Worm (Caenorhabditis elegans) whole organism, mixed stage, embryonic: ENCODE measurements around the gene ZC395.11.

ENCODE experiments used
- lsy-2 ChIP-seq: fragments of 150-350 bp; optimal IDR thresholded peaks from 2 replicates; lab custom pipeline; 2014; ENCODE audit warnings: missing biosample characterization, missing genetic modification characterization
- nhr-76 ChIP-seq: sonication (generic microtip); optimal IDR thresholded peaks from 2 replicates; lab custom pipeline; 2017; ENCODE audit warnings: missing biosample characterization, missing genetic modification characterization
- snpc-4 ChIP-seq: fragments of 150-350 bp; optimal IDR thresholded peaks from 2 replicates; lab custom pipeline; 2014; ENCODE audit warnings: missing biosample characterization, missing genetic modification characterization

- TF ChIP-seq nhr-76 (tag; lab: Kevin White, UChicago) (no peak), snpc-4 (tag; lab: Kevin White, UChicago) (no peak), lsy-2 (tag; lab: Kevin White, UChicago) (no peak)
These were observed 11.3 kb downstream of the ZC395.11 start, which contains the start of the genes daf-41 and toc-1 for ce11 chrIII:5274715-5275355.
